Fruit fly (Drosophila melanogaster) whole organism, embryonic: ENCODE results near the gene CG31636.
A peak's percentile ranks its signal among the peaks of the same experiment; 100 is the strongest.

ENCODE experiments used
- CG12155 ChIP-seq: fragments of 200-800 bp; sonication (Bioruptor generic); optimal IDR thresholded peaks from 3 replicates; lab custom pipeline; 2016; ENCODE audit warnings: missing biosample characterization, missing genetic modification characterization
- CG15073 ChIP-seq: fragments of 200-800 bp; sonication (Bioruptor generic); optimal IDR thresholded peaks from 2 replicates; lab custom pipeline; 2016; ENCODE audit warnings: missing biosample characterization, missing genetic modification characterization
- CG1529 ChIP-seq: fragments of 200-800 bp; sonication (Bioruptor generic); optimal IDR thresholded peaks from 3 replicates; lab custom pipeline; 2018; ENCODE audit warnings: missing biosample characterization, missing genetic modification characterization
- CG17186 ChIP-seq: fragments of 200-800 bp; sonication (Bioruptor generic); optimal IDR thresholded peaks from 3 replicates; lab custom pipeline; 2017; ENCODE audit warnings: missing biosample characterization, missing genetic modification reagents, missing genetic modification characterization
- CG17361 ChIP-seq: fragments of 200-800 bp; sonication (Bioruptor generic); IDR thresholded peaks from 3 replicates; pipeline ENCODE4 v1.3.6; 2022; ENCODE audit warnings: missing biosample characterization, missing genetic modification characterization
- CG18262 ChIP-seq: fragments of 200-800 bp; optimal IDR thresholded peaks from 3 replicates; lab custom pipeline; 2019; ENCODE audit warnings: missing biosample characterization, mild to moderate bottlenecking, missing genetic modification characterization, moderate library complexity
- CG2116 ChIP-seq: fragments of 200-800 bp; sonication (Bioruptor generic); optimal IDR thresholded peaks from 3 replicates; lab custom pipeline; 2018; ENCODE audit warnings: missing biosample characterization, mild to moderate bottlenecking, missing genetic modification characterization
- CG2202 ChIP-seq: fragments of 200-800 bp; sonication (Bioruptor generic); optimal IDR thresholded peaks from 2 replicates; lab custom pipeline; 2018; ENCODE audit warnings: missing biosample characterization, mild to moderate bottlenecking, missing genetic modification characterization
- CG34224 ChIP-seq: fragments of 200-800 bp; sonication (Bioruptor generic); IDR thresholded peaks from 3 replicates; pipeline ENCODE4 v1.3.6; 2022; ENCODE audit warnings: missing biosample characterization, missing genetic modification characterization; ENCODE audit not compliant: partially characterized antibody
- CG4360 ChIP-seq: fragments of 200-800 bp; sonication (Bioruptor generic); IDR thresholded peaks from 2 replicates; pipeline ENCODE4 v1.3.6; 2022; ENCODE audit warnings: missing biosample characterization, missing genetic modification characterization
- CG5245 ChIP-seq: fragments of 200-800 bp; sonication (Bioruptor generic); optimal IDR thresholded peaks from 3 replicates; lab custom pipeline; 2016; ENCODE audit warnings: missing biosample characterization, missing genetic modification characterization
- CG6689 ChIP-seq: fragments of 200-800 bp; sonication (Bioruptor generic); IDR thresholded peaks from 2 replicates; pipeline ENCODE4 v1.3.6; 2022; ENCODE audit warnings: missing biosample characterization, missing genetic modification characterization
- CG6791 ChIP-seq: fragments of 200-800 bp; sonication (Bioruptor generic); IDR thresholded peaks from 3 replicates; pipeline ENCODE4 v1.3.6; 2022; ENCODE audit warnings: missing biosample characterization, missing genetic modification characterization; ENCODE audit not compliant: partially characterized antibody
- CG7786 ChIP-seq: fragments of 200-800 bp; sonication (Bioruptor generic); optimal IDR thresholded peaks from 2 replicates; lab custom pipeline; 2016; ENCODE audit warnings: missing biosample characterization, missing genetic modification characterization
- CG8089 ChIP-seq: fragments of 200-800 bp; sonication (Bioruptor generic); optimal IDR thresholded peaks from 3 replicates; lab custom pipeline; 2016; ENCODE audit warnings: missing biosample characterization, missing genetic modification characterization
- CG8359 ChIP-seq: fragments of 200-800 bp; sonication (Bioruptor generic); optimal IDR thresholded peaks from 2 replicates; lab custom pipeline; 2017; ENCODE audit warnings: missing biosample characterization, mild to moderate bottlenecking, missing genetic modification characterization, borderline replicate concordance
- CG9437 ChIP-seq: fragments of 200-800 bp; sonication (Bioruptor generic); optimal IDR thresholded peaks from 2 replicates; lab custom pipeline; 2018; ENCODE audit warnings: missing biosample characterization, mild to moderate bottlenecking, missing genetic modification characterization
- Dbx ChIP-seq: fragments of 200-800 bp; sonication (Bioruptor generic); IDR thresholded peaks from 3 replicates; pipeline ENCODE4 v1.3.6; 2022; ENCODE audit warnings: missing biosample characterization, missing genetic modification characterization
- Dip2 ChIP-seq: fragments of 200-800 bp; sonication (Bioruptor generic); IDR thresholded peaks from 2 replicates; pipeline ENCODE4 v1.3.6; 2022; ENCODE audit warnings: missing biosample characterization, missing genetic modification characterization
- Doc3 ChIP-seq: fragments of 200-800 bp; sonication (Bioruptor generic); IDR thresholded peaks from 3 replicates; pipeline ENCODE4 v1.3.6; 2022; ENCODE audit warnings: missing biosample characterization, missing genetic modification characterization; ENCODE audit not compliant: partially characterized antibody
- HLH54F ChIP-seq: fragments of 200-800 bp; sonication (Bioruptor generic); optimal IDR thresholded peaks from 3 replicates; lab custom pipeline; 2016; ENCODE audit warnings: missing biosample characterization, missing genetic modification characterization
- Lim3 ChIP-seq: fragments of 200-800 bp; sonication (Bioruptor generic); IDR thresholded peaks from 2 replicates; pipeline ENCODE4 v1.3.6; 2022; ENCODE audit warnings: missing biosample characterization, missing genetic modification characterization
- Max ChIP-seq: fragments of 200-800 bp; sonication (Bioruptor generic); optimal IDR thresholded peaks from 2 replicates; lab custom pipeline; 2016; ENCODE audit warnings: missing biosample characterization, mild to moderate bottlenecking, missing genetic modification characterization
- Myb ChIP-seq: fragments of 200-800 bp; sonication (Bioruptor generic); optimal IDR thresholded peaks from 2 replicates; lab custom pipeline; 2016; ENCODE audit warnings: missing biosample characterization, missing genetic modification characterization
- NFAT ChIP-seq: fragments of 200-800 bp; sonication (Bioruptor generic); IDR thresholded peaks from 2 replicates; pipeline ENCODE4 v1.3.6; 2022; ENCODE audit warnings: missing biosample characterization, missing genetic modification characterization
- Pdp1 ChIP-seq, 2 experiments: fragments of 200-800 bp; sonication (Bioruptor generic); optimal IDR thresholded peaks; 3 replicates each; lab custom pipeline; 2016; ENCODE audit warnings: missing biosample characterization in 2 of 2, missing genetic modification characterization in 2 of 2, mild to moderate bottlenecking in 1 of 2, moderate library complexity in 1 of 2
- Ravus ChIP-seq: fragments of 200-800 bp; sonication (Bioruptor generic); IDR thresholded peaks from 2 replicates; pipeline ENCODE4 v1.3.6; 2022; ENCODE audit warnings: missing biosample characterization, missing genetic modification characterization
- bigmax ChIP-seq: fragments of 200-800 bp; sonication (Bioruptor generic); optimal IDR thresholded peaks from 2 replicates; lab custom pipeline; 2018; ENCODE audit warnings: missing biosample characterization, mild to moderate bottlenecking, missing genetic modification characterization
- chinmo ChIP-seq: fragments of 200-800 bp; sonication (Bioruptor generic); IDR thresholded peaks from 4 replicates; pipeline ENCODE4 v1.3.6; 2022; ENCODE audit warnings: missing biosample characterization, missing genetic modification characterization; ENCODE audit not compliant: partially characterized antibody
- disco-r ChIP-seq: fragments of 200-800 bp; sonication (Bioruptor generic); optimal IDR thresholded peaks from 2 replicates; lab custom pipeline; 2016; ENCODE audit warnings: missing biosample characterization, missing genetic modification characterization
- fd3F ChIP-seq: fragments of 200-800 bp; sonication (Bioruptor generic); optimal IDR thresholded peaks from 2 replicates; lab custom pipeline; 2018; ENCODE audit warnings: missing biosample characterization, mild to moderate bottlenecking, missing genetic modification characterization, moderate library complexity
- fu2 ChIP-seq: fragments of 200-800 bp; sonication (Bioruptor generic); optimal IDR thresholded peaks from 2 replicates; lab custom pipeline; 2016; ENCODE audit warnings: missing biosample characterization, missing genetic modification characterization
- grau ChIP-seq: fragments of 200-800 bp; optimal IDR thresholded peaks from 3 replicates; lab custom pipeline; 2019; ENCODE audit warnings: missing biosample characterization, mild to moderate bottlenecking, missing genetic modification characterization, moderate library complexity
- gsb ChIP-seq: fragments of 200-800 bp; sonication (Bioruptor generic); IDR thresholded peaks from 2 replicates; pipeline ENCODE4 v1.3.6; 2022; ENCODE audit warnings: missing biosample characterization, missing genetic modification characterization
- hbn ChIP-seq: fragments of 200-800 bp; sonication (Bioruptor generic); IDR thresholded peaks from 2 replicates; pipeline ENCODE4 v1.3.6; 2022; ENCODE audit warnings: missing biosample characterization, missing genetic modification characterization; ENCODE audit not compliant: partially characterized antibody
- hkb ChIP-seq, 2 experiments: fragments of 200-800 bp in 1 of 2; fragments of >200 bp in 1 of 2; sonication (Bioruptor generic) in 1 of 2; IDR thresholded peaks in 1 of 2; optimal IDR thresholded peaks in 1 of 2; 2 replicates each; pipeline versions ENCODE4 v1.3.6 to Lab custom; 2017 to 2022; ENCODE audit warnings: missing biosample characterization in 1 of 2, missing genetic modification characterization in 1 of 2
- inv ChIP-seq: fragments of 200-800 bp; sonication (Bioruptor generic); IDR thresholded peaks from 2 replicates; pipeline ENCODE4 v1.3.6; 2022; ENCODE audit warnings: missing biosample characterization, missing genetic modification characterization; ENCODE audit not compliant: partially characterized antibody
- kah ChIP-seq: fragments of 200-800 bp; sonication (Bioruptor generic); optimal IDR thresholded peaks from 2 replicates; lab custom pipeline; 2018; ENCODE audit warnings: missing biosample characterization, mild to moderate bottlenecking, missing genetic modification characterization
- maf-S ChIP-seq: fragments of 200-800 bp; sonication (Bioruptor generic); optimal IDR thresholded peaks from 2 replicates; lab custom pipeline; 2016; ENCODE audit warnings: missing biosample characterization, missing genetic modification characterization
- nmo ChIP-seq: fragments of 200-800 bp; sonication (Bioruptor generic); optimal IDR thresholded peaks from 2 replicates; lab custom pipeline; 2018; ENCODE audit warnings: missing biosample characterization, mild to moderate bottlenecking, missing genetic modification characterization, moderate library complexity
- p53 ChIP-seq: fragments of 200-800 bp; sonication (Bioruptor generic); optimal IDR thresholded peaks from 2 replicates; lab custom pipeline; 2016; ENCODE audit warnings: missing biosample characterization, missing genetic modification characterization
- pnt ChIP-seq: fragments of 200-800 bp; sonication (Bioruptor generic); optimal IDR thresholded peaks from 3 replicates; lab custom pipeline; 2016; ENCODE audit warnings: missing biosample characterization, missing genetic modification characterization
- run ChIP-seq: fragments of 200-800 bp; sonication (Bioruptor generic); optimal IDR thresholded peaks from 3 replicates; lab custom pipeline; 2018; ENCODE audit warnings: missing biosample characterization, mild to moderate bottlenecking, missing genetic modification characterization
- slbo ChIP-seq: fragments of 200-800 bp; sonication (Bioruptor generic); IDR thresholded peaks from 2 replicates; pipeline ENCODE4 v1.3.6; 2022; ENCODE audit warnings: missing biosample characterization, missing genetic modification characterization
- tap ChIP-seq: fragments of 200-800 bp; optimal IDR thresholded peaks from 3 replicates; lab custom pipeline; 2019; ENCODE audit warnings: missing biosample characterization, mild to moderate bottlenecking, missing genetic modification characterization, moderate library complexity
- vvl ChIP-seq: fragments of 200-800 bp; sonication (Bioruptor generic); IDR thresholded peaks from 2 replicates; pipeline ENCODE4 v1.3.6; 2022; ENCODE audit warnings: missing biosample characterization, missing genetic modification characterization
- wek ChIP-seq: fragments of 200-800 bp; sonication (Bioruptor generic); optimal IDR thresholded peaks from 3 replicates; lab custom pipeline; 2018; ENCODE audit warnings: missing biosample characterization, mild to moderate bottlenecking, missing genetic modification characterization, moderate library complexity
- wor ChIP-seq: fragments of 200-800 bp; sonication (Bioruptor generic); IDR thresholded peaks from 2 replicates; pipeline ENCODE4 v1.3.6; 2022; ENCODE audit warnings: missing biosample characterization, missing genetic modification characterization
- yki ChIP-seq: fragments of >200 bp; optimal IDR thresholded peaks from 3 replicates; lab custom pipeline; 2018
- zfh2 ChIP-seq: fragments of 200-800 bp; sonication (Bioruptor generic); optimal IDR thresholded peaks from 2 replicates; lab custom pipeline; 2016; ENCODE audit warnings: missing biosample characterization, missing genetic modification characterization

The CG31636 gene

dm6 chr2L:6648163-6648628, 9.8 kb downstream of the CG31636 start (continued):
- TF ChIP-seq Myb (GFP tag; lab: Kevin White, UChicago) (peak; percentile 72), CG8359 (GFP tag; lab: Kevin White, UChicago) (peak; percentile 85), pnt (peak; percentile 86), Doc3 (no peak), CG17361 (GFP tag; lab: Robert Waterston, UW) (peak; percentile 97), CG17186 (GFP tag; lab: Kevin White, UChicago) (peak; percentile 85), CG9437 (GFP tag; lab: Kevin White, UChicago) (peak; percentile 90), Lim3 (GFP tag; lab: Robert Waterston, UW) (peak; percentile 82), disco-r (GFP tag; lab: Kevin White, UChicago) (peak; percentile 75), CG6689 (GFP tag; lab: Robert Waterston, UW) (peak; percentile 96), nmo (GFP tag; lab: Kevin White, UChicago) (peak; percentile 97), CG2202 (tag; lab: Kevin White, UChicago) (peak; percentile 84), CG4360 (GFP tag; lab: Robert Waterston, UW) (no peak; the same call in 1 of the 2 replicates), wor (peak; percentile 88), CG5245 (GFP tag; lab: Kevin White, UChicago) (peak; percentile 88), yki (lab: Kevin White, UChicago) (no peak), CG1529 (peak; percentile 89), CG8089 (GFP tag; lab: Kevin White, UChicago) (peak; percentile 83), p53 (GFP tag; lab: Kevin White, UChicago) (peak; percentile 83), slbo (GFP tag; lab: Robert Waterston, UW) (peak; percentile 95), grau (tag; lab: Kevin White, UChicago) (peak; percentile 96), Pdp1 (GFP tag; optimal IDR thresholded peaks at IDR 0.05; lab: Kevin White, UChicago) (peak; percentile 66 to 94), run (tag; lab: Kevin White, UChicago) (peak; percentile 93), fu2 (peak; percentile 91), tap (tag; lab: Kevin White, UChicago) (peak; percentile 90), Dip2 (peak; percentile 46; the same call in 1 of the 2 replicates), CG7786 (GFP tag; lab: Kevin White, UChicago) (peak; percentile 93), fd3F (peak; percentile 95), CG15073 (GFP tag; lab: Kevin White, UChicago) (peak; percentile 73), NFAT (GFP tag; lab: Robert Waterston, UW) (peak; percentile 72; the same call in 1 of the 2 replicates), bigmax (no peak)

dm6 chr2L:6647103-6647711, 10.7 kb downstream of the CG31636 start:
- peak; percentile 95 for TF ChIP-seq Dbx
- peak; percentile 94 for TF ChIP-seq gsb
- TF ChIP-seq Max: peak; percentile 97
- TF ChIP-seq inv (GFP tag; lab: Robert Waterston, UW): peak; percentile 23; the same call in 1 of the 2 replicates
- TF ChIP-seq hbn (GFP tag; lab: Robert Waterston, UW): 0 out of 2 replicates have a peak, but pooled peaks have one; percentile 17
- peak; percentile 99 for TF ChIP-seq CG18262 (tag; lab: Kevin White, UChicago)
- TF ChIP-seq CG2116 (GFP tag; lab: Kevin White, UChicago): peak; percentile 92
- peak; percentile 97 for TF ChIP-seq HLH54F (GFP tag; lab: Kevin White, UChicago)
- peak; percentile 59; the same call in 1 of the 3 replicates for TF ChIP-seq CG6791 (GFP tag; lab: Robert Waterston, UW)
- peak; percentile 94 for TF ChIP-seq zfh2 (GFP tag; lab: Kevin White, UChicago)
- no peak for TF ChIP-seq hkb (optimal IDR thresholded peaks at IDR 0.05; lab: Kevin White, UChicago)
- TF ChIP-seq hkb (GFP tag; IDR thresholded peaks at IDR 0.05; lab: Robert Waterston, UW): peak; percentile 99
- TF ChIP-seq Ravus (GFP tag; lab: Robert Waterston, UW): peak; percentile 91
- no peak for TF ChIP-seq CG34224 (GFP tag; lab: Robert Waterston, UW)
- TF ChIP-seq chinmo (GFP tag; lab: Robert Waterston, UW): peak; percentile 96
- peak; percentile 98 for TF ChIP-seq maf-S (GFP tag; lab: Kevin White, UChicago)
- TF ChIP-seq vvl (GFP tag; lab: Robert Waterston, UW): peak; percentile 99
- peak; percentile 95 for TF ChIP-seq CG12155 (GFP tag; lab: Kevin White, UChicago)
- peak; percentile 96 for TF ChIP-seq wek (GFP tag; lab: Kevin White, UChicago)
- TF ChIP-seq kah (GFP tag; lab: Kevin White, UChicago): peak; percentile 96
